Fruit fly (Drosophila melanogaster) whole organism, embryonic: ENCODE data around the gene Lrrk.

Experiments
- Antp ChIP-seq: fragments of 200-800 bp; sonication (Bioruptor generic); optimal IDR thresholded peaks from 3 replicates; lab custom pipeline; 2016; ENCODE audit warnings: missing biosample characterization, missing genetic modification characterization
- Awh ChIP-seq: fragments of 200-800 bp; sonication (Bioruptor generic); IDR thresholded peaks from 2 replicates; pipeline ENCODE4, ENCODE4 v1.3.6; 2022; ENCODE audit warnings: missing biosample characterization, missing genetic modification characterization
- CG10267 ChIP-seq: fragments of 200-800 bp; sonication (Bioruptor generic); optimal IDR thresholded peaks from 2 replicates; lab custom pipeline; 2018; ENCODE audit warnings: missing biosample characterization, mild to moderate bottlenecking, missing genetic modification characterization, moderate library complexity
- CG10274 ChIP-seq: fragments of 200-800 bp; sonication (Bioruptor generic); optimal IDR thresholded peaks from 3 replicates; lab custom pipeline; 2017; ENCODE audit warnings: missing biosample characterization, mild to moderate bottlenecking, missing genetic modification characterization
- CG10462 ChIP-seq: fragments of 200-800 bp; sonication (Bioruptor generic); optimal IDR thresholded peaks from 2 replicates; lab custom pipeline; 2016; ENCODE audit warnings: missing biosample characterization, missing genetic modification characterization
- CG10543 ChIP-seq: fragments of 200-800 bp; sonication (Bioruptor generic); optimal IDR thresholded peaks from 3 replicates; lab custom pipeline; 2017; ENCODE audit warnings: missing biosample characterization, mild to moderate bottlenecking, missing genetic modification characterization, moderate library complexity
- CG10979 ChIP-seq: fragments of 200-800 bp; sonication (Bioruptor generic); optimal IDR thresholded peaks from 2 replicates; lab custom pipeline; 2018; ENCODE audit warnings: missing biosample characterization, mild to moderate bottlenecking, missing genetic modification characterization, moderate library complexity
- CG11456 ChIP-seq: fragments of 200-800 bp; sonication (Bioruptor generic); IDR thresholded peaks from 3 replicates; pipeline ENCODE4 v1.3.6; 2022; ENCODE audit warnings: missing biosample characterization, missing genetic modification characterization
- CG12104 ChIP-seq: fragments of 200-800 bp; sonication (Bioruptor generic); optimal IDR thresholded peaks from 3 replicates; lab custom pipeline; 2016; ENCODE audit warnings: missing biosample characterization, missing genetic modification characterization
- CG12236 ChIP-seq: fragments of 200-800 bp; sonication (Bioruptor generic); optimal IDR thresholded peaks from 2 replicates; lab custom pipeline; 2016; ENCODE audit warnings: missing biosample characterization, missing genetic modification characterization
- CG12299 ChIP-seq: fragments of 200-800 bp; sonication (Bioruptor generic); optimal IDR thresholded peaks from 2 replicates; lab custom pipeline; 2018; ENCODE audit warnings: missing biosample characterization, mild to moderate bottlenecking, missing genetic modification characterization
- CG15601 ChIP-seq: fragments of 200-800 bp; sonication (Bioruptor generic); optimal IDR thresholded peaks from 3 replicates; lab custom pipeline; 2019; ENCODE audit warnings: missing biosample characterization, mild to moderate bottlenecking, missing genetic modification characterization, moderate library complexity
- CG17186 ChIP-seq: fragments of 200-800 bp; sonication (Bioruptor generic); optimal IDR thresholded peaks from 3 replicates; lab custom pipeline; 2017; ENCODE audit warnings: missing biosample characterization, missing genetic modification reagents, missing genetic modification characterization
- CG17829 ChIP-seq: fragments of 200-800 bp; optimal IDR thresholded peaks from 2 replicates; lab custom pipeline; 2019; ENCODE audit warnings: missing biosample characterization, mild to moderate bottlenecking, missing genetic modification characterization, moderate library complexity
- CG1792 ChIP-seq: fragments of 200-800 bp; sonication (Bioruptor generic); optimal IDR thresholded peaks from 2 replicates; lab custom pipeline; 2016; ENCODE audit warnings: missing biosample characterization, missing genetic modification characterization
- CG18764 ChIP-seq: fragments of 200-800 bp; sonication (Bioruptor generic); optimal IDR thresholded peaks from 3 replicates; lab custom pipeline; 2016; ENCODE audit warnings: missing biosample characterization, missing genetic modification characterization
- CG2120 ChIP-seq: fragments of 200-800 bp; sonication (Bioruptor generic); optimal IDR thresholded peaks from 3 replicates; lab custom pipeline; 2016; ENCODE audit warnings: missing biosample characterization, missing genetic modification characterization
- CG2199 ChIP-seq: fragments of 200-800 bp; sonication (Bioruptor generic); IDR thresholded peaks from 3 replicates; pipeline ENCODE4 v1.3.6; 2022; ENCODE audit warnings: missing biosample characterization, missing genetic modification characterization
- CG2875 ChIP-seq: fragments of 200-800 bp; sonication (Bioruptor generic); optimal IDR thresholded peaks from 2 replicates; lab custom pipeline; 2017; ENCODE audit warnings: missing biosample characterization, mild to moderate bottlenecking, missing genetic modification characterization, missing genetic modification reagents
- CG4328 ChIP-seq: fragments of 200-800 bp; sonication (Bioruptor generic); optimal IDR thresholded peaks from 3 replicates; lab custom pipeline; 2017; ENCODE audit warnings: missing biosample characterization, missing genetic modification reagents, missing genetic modification characterization
- CG4617 ChIP-seq: fragments of 200-800 bp; sonication (Bioruptor generic); optimal IDR thresholded peaks from 3 replicates; lab custom pipeline; 2016; ENCODE audit warnings: missing biosample characterization, missing genetic modification characterization, borderline replicate concordance
- CG4730 ChIP-seq: fragments of 200-800 bp; sonication (Bioruptor generic); IDR thresholded peaks from 2 replicates; pipeline ENCODE4 v1.3.6; 2022; ENCODE audit warnings: missing biosample characterization, missing genetic modification characterization
- CG4820 ChIP-seq: fragments of 200-800 bp; sonication (Bioruptor generic); optimal IDR thresholded peaks from 3 replicates; lab custom pipeline; 2016; ENCODE audit warnings: missing biosample characterization, missing genetic modification characterization
- CG7271 ChIP-seq: fragments of 200-800 bp; sonication (Bioruptor generic); optimal IDR thresholded peaks from 2 replicates; lab custom pipeline; 2018; ENCODE audit warnings: missing biosample characterization, mild to moderate bottlenecking, missing genetic modification characterization, moderate library complexity
- CG8281 ChIP-seq: fragments of 200-800 bp; sonication (Bioruptor generic); optimal IDR thresholded peaks from 2 replicates; lab custom pipeline; 2018; ENCODE audit warnings: missing biosample characterization, mild to moderate bottlenecking, missing genetic modification characterization, moderate library complexity
- Dbx ChIP-seq: fragments of 200-800 bp; sonication (Bioruptor generic); IDR thresholded peaks from 3 replicates; pipeline ENCODE4 v1.3.6; 2022; ENCODE audit warnings: missing biosample characterization, missing genetic modification characterization
- Dref ChIP-seq: fragments of 200-800 bp; sonication (Bioruptor generic); IDR thresholded peaks from 2 replicates; pipeline ENCODE4 v1.3.6; 2022; ENCODE audit warnings: missing biosample characterization, missing genetic modification characterization
- H15 ChIP-seq: fragments of 200-800 bp; sonication (Bioruptor generic); IDR thresholded peaks from 3 replicates; pipeline ENCODE4 v1.3.6; 2022; ENCODE audit warnings: missing biosample characterization, missing genetic modification characterization
- Lpt ChIP-seq: fragments of >200 bp; optimal IDR thresholded peaks from 2 replicates; lab custom pipeline; 2018; ENCODE audit warnings: missing biosample characterization, missing genetic modification characterization
- Mes4 ChIP-seq: fragments of 200-800 bp; sonication (Bioruptor generic); optimal IDR thresholded peaks from 2 replicates; lab custom pipeline; 2016; ENCODE audit warnings: missing biosample characterization, missing genetic modification characterization
- Neu2 ChIP-seq: fragments of 200-800 bp; sonication (Bioruptor generic); optimal IDR thresholded peaks from 3 replicates; lab custom pipeline; 2016; ENCODE audit warnings: missing biosample characterization, missing genetic modification characterization, borderline replicate concordance
- Oaz ChIP-seq: fragments of 200-800 bp; sonication (Bioruptor generic); IDR thresholded peaks from 2 replicates; pipeline ENCODE4 v1.3.6; 2022; ENCODE audit warnings: missing biosample characterization, missing genetic modification characterization
- YL-1 ChIP-seq: fragments of 200-800 bp; sonication (Bioruptor generic); optimal IDR thresholded peaks from 3 replicates; lab custom pipeline; 2017; ENCODE audit warnings: missing biosample characterization, mild to moderate bottlenecking, missing genetic modification characterization
- ac ChIP-seq: fragments of 200-800 bp; sonication (Bioruptor generic); optimal IDR thresholded peaks from 3 replicates; lab custom pipeline; 2017; ENCODE audit warnings: missing biosample characterization, mild to moderate bottlenecking, missing genetic modification characterization
- br ChIP-seq: fragments of >200 bp; optimal IDR thresholded peaks from 2 replicates; lab custom pipeline; 2017
- cad ChIP-seq: fragments of >200 bp; optimal IDR thresholded peaks from 2 replicates; lab custom pipeline; 2017; ENCODE audit warnings: missing biosample characterization, missing genetic modification characterization
- chm ChIP-seq: fragments of 200-800 bp; sonication (Bioruptor generic); IDR thresholded peaks from 2 replicates; pipeline ENCODE4 v1.3.6; 2022; ENCODE audit warnings: missing biosample characterization, missing genetic modification characterization
- chn ChIP-seq: fragments of 200-800 bp; sonication (Bioruptor generic); optimal IDR thresholded peaks from 2 replicates; lab custom pipeline; 2016; ENCODE audit warnings: missing biosample characterization, missing genetic modification characterization
- da ChIP-seq: fragments of 200-800 bp; sonication (Bioruptor generic); optimal IDR thresholded peaks from 2 replicates; lab custom pipeline; 2016; ENCODE audit warnings: missing biosample characterization, missing genetic modification characterization
- ftz-f1 ChIP-seq: fragments of 200-800 bp; sonication (Bioruptor generic); optimal IDR thresholded peaks from 2 replicates; lab custom pipeline; 2016; ENCODE audit warnings: missing biosample characterization, missing genetic modification characterization
- gce ChIP-seq: fragments of 200-800 bp; sonication (Bioruptor generic); IDR thresholded peaks from 3 replicates; pipeline ENCODE4 v1.3.6; 2022; ENCODE audit warnings: missing biosample characterization, missing genetic modification characterization
- grau ChIP-seq: fragments of 200-800 bp; optimal IDR thresholded peaks from 3 replicates; lab custom pipeline; 2019; ENCODE audit warnings: missing biosample characterization, mild to moderate bottlenecking, missing genetic modification characterization, moderate library complexity
- lbe ChIP-seq: fragments of 200-800 bp; sonication (Bioruptor generic); optimal IDR thresholded peaks from 2 replicates; lab custom pipeline; 2016; ENCODE audit warnings: missing biosample characterization, mild to moderate bottlenecking, missing genetic modification characterization
- pan ChIP-seq, 4 experiments: fragments of >200 bp in 3 of 4; fragments of 200-800 bp in 1 of 4; sonication (Bioruptor generic) in 1 of 4; optimal IDR thresholded peaks in 3 of 4; IDR thresholded peaks in 1 of 4; 2 replicates each; pipeline versions ENCODE4 v1.3.6 to Lab custom; 2017 to 2022; ENCODE audit warnings: missing biosample characterization in 2 of 4, missing genetic modification characterization in 2 of 4, mixed read lengths in 1 of 4
- pros ChIP-seq: fragments of 200-800 bp; sonication (Bioruptor generic); optimal IDR thresholded peaks from 3 replicates; lab custom pipeline; 2019; ENCODE audit warnings: missing biosample characterization, mild to moderate bottlenecking, missing genetic modification characterization, moderate library complexity
- ranshi ChIP-seq: fragments of 200-800 bp; sonication (Bioruptor generic); IDR thresholded peaks from 2 replicates; pipeline ENCODE4 v1.3.6; 2022; ENCODE audit warnings: missing biosample characterization, missing genetic modification characterization
- ttk ChIP-seq: fragments of 200-800 bp; sonication (Bioruptor generic); IDR thresholded peaks from 2 replicates; pipeline ENCODE4 v2.1.2; 2022; ENCODE audit warnings: missing biosample characterization, missing genetic modification characterization
- zf30C ChIP-seq: fragments of 200-800 bp; sonication (Bioruptor generic); optimal IDR thresholded peaks from 3 replicates; lab custom pipeline; 2018; ENCODE audit warnings: missing biosample characterization, mild to moderate bottlenecking, missing genetic modification characterization
- zfh2 ChIP-seq: fragments of 200-800 bp; sonication (Bioruptor generic); optimal IDR thresholded peaks from 2 replicates; lab custom pipeline; 2016; ENCODE audit warnings: missing biosample characterization, missing genetic modification characterization

The Lrrk gene

DNA sequence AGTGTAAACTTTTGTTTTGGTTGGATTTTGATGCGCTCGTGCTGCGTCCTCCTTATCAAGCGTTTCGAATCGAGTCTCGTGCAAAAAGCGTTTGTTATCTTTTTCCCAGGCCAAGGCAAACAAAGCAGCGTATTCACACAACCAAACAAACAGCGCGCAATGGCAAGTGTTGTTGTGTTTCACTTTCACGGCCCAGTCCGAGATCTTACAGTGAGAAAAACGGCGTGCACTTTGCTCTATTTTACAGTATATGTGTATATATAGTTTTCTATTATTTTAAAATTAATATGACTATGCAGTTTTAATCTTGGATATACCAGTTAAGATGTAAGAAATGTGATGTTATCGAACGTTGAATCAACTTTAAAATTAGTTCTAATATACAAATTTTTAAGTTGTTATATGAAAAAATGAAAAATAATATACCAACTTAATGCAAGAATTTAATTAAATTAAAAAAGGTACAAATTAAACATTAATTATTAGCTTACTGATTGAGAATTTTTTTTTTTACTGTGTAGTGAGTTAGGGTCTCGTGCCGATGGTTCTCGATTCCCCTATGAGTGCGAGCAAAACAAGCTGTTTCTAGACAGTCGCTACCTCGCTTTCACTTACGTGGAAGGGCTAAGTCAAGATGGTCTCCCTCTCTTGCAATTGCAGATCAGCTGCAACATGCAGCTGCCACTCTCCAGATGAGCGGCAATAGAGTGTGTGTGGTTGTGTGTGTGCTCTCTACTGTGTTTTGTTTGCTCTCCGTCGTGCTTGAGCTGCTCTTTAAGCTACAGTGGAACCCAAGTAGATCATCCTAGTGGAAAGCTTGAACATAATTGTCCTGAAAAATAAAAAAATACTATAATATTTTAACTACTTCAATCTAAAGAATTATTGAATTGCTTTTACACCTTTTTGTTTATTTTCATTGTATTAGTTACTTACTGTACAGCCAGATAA, 40.8 kb upstream of the Lrrk start (continued):
- TF ChIP-seq pros (GFP tag; lab: Kevin White, UChicago), result peak; percentile 79
- TF ChIP-seq zf30C (GFP tag; lab: Kevin White, UChicago), result peak; percentile 93
- no peak for TF ChIP-seq ftz-f1
- no peak for TF ChIP-seq Mes4 (GFP tag; lab: Kevin White, UChicago)
- peak; percentile 52 for TF ChIP-seq CG4730 (GFP tag; lab: Robert Waterston, UW)
- TF ChIP-seq Lpt (GFP tag; lab: Kevin White, UChicago), result no peak
- TF ChIP-seq CG12104 (GFP tag; lab: Kevin White, UChicago), result peak; percentile 82
- peak; percentile 81 for TF ChIP-seq ttk (GFP tag; lab: Robert Waterston, UW)
- TF ChIP-seq YL-1, result peak; percentile 20
- peak; percentile 86 for TF ChIP-seq CG4820
- peak; percentile 47 for TF ChIP-seq da
- peak; percentile 91 for TF ChIP-seq ac (GFP tag; lab: Kevin White, UChicago)
- TF ChIP-seq Antp (GFP tag; lab: Kevin White, UChicago), result no peak
- peak; percentile 93 for TF ChIP-seq CG15601 (tag; lab: Kevin White, UChicago)
- peak; percentile 42; the same call in 1 of the 2 replicates for TF ChIP-seq Oaz (GFP tag; lab: Robert Waterston, UW)
- TF ChIP-seq CG10462, result peak; percentile 76
- TF ChIP-seq br, result no peak
- TF ChIP-seq CG2199 (GFP tag; lab: Robert Waterston, UW), result peak; percentile 75; the same call in 1 of the 3 replicates
- peak; percentile 6 for TF ChIP-seq CG1792 (GFP tag; lab: Kevin White, UChicago)
- no peak for TF ChIP-seq chn
- TF ChIP-seq lbe (GFP tag; lab: Kevin White, UChicago), result peak; percentile 59
- TF ChIP-seq grau, result peak; percentile 93
- TF ChIP-seq CG8281 (tag; lab: Kevin White, UChicago), result peak; percentile 78
- peak; percentile 85 for TF ChIP-seq CG2875
- peak; percentile 77; the same call in 2 of the 3 replicates for TF ChIP-seq H15 (GFP tag; lab: Robert Waterston, UW)
- no peak for TF ChIP-seq CG12236 (GFP tag; lab: Kevin White, UChicago)
- peak; percentile 65 for TF ChIP-seq Dbx (GFP tag; lab: Robert Waterston, UW)
- TF ChIP-seq CG4328 (GFP tag; lab: Kevin White, UChicago), result peak; percentile 83
- TF ChIP-seq Neu2, result no peak
- TF ChIP-seq gce (GFP tag; lab: Robert Waterston, UW), result peak; percentile 74
- no peak for TF ChIP-seq cad
- peak; percentile 79 for TF ChIP-seq CG18764 (GFP tag; lab: Kevin White, UChicago)
- no peak for TF ChIP-seq zfh2 (GFP tag; lab: Kevin White, UChicago)
- peak; percentile 92 for TF ChIP-seq CG12299 (tag; lab: Kevin White, UChicago)
- TF ChIP-seq CG10267, result peak; percentile 94
- TF ChIP-seq CG17186, result peak; percentile 17
- peak; percentile 72 for TF ChIP-seq Awh
- TF ChIP-seq CG11456 (GFP tag; lab: Robert Waterston, UW), result peak; percentile 71
- TF ChIP-seq CG7271 (tag; lab: Kevin White, UChicago), result peak; percentile 88
- peak; percentile 56; the same call in 1 of the 2 replicates for TF ChIP-seq chm (GFP tag; lab: Robert Waterston, UW)
- TF ChIP-seq CG2120 (GFP tag; lab: Kevin White, UChicago), result peak; percentile 55
- peak; percentile 43 for TF ChIP-seq CG4617 (GFP tag; lab: Kevin White, UChicago)
- no peak for TF ChIP-seq pan (optimal IDR thresholded peaks at IDR 0.05; lab: Kevin White, UChicago)
- TF ChIP-seq pan (GFP tag; optimal IDR thresholded peaks at IDR 0.05 in 1 of 2, IDR thresholded peaks at IDR 0.05 in 1 of 2), result peak in 1 of 2 experiments; percentile 82
- TF ChIP-seq ranshi (GFP tag; lab: Robert Waterston, UW), result peak; percentile 73
- TF ChIP-seq CG17829 (tag; lab: Kevin White, UChicago), result peak; percentile 97
- peak; percentile 35 for TF ChIP-seq CG10274
- TF ChIP-seq CG10543, result peak; percentile 72
- TF ChIP-seq CG10979 (tag; lab: Kevin White, UChicago), result peak; percentile 98
- TF ChIP-seq Dref (GFP tag; lab: Robert Waterston, UW), result no peak
